Worm (Caenorhabditis elegans) whole organism, late embryonic: ENCODE results near the gene Y60A9.1.

Experiments used
- K02D7.2 ChIP-seq: sonication (generic microtip); optimal IDR thresholded peaks from 2 replicates; lab custom pipeline; 2017; ENCODE audit warnings: mild to moderate bottlenecking, missing genetic modification characterization, missing compliant biosample characterization
- K09A11.1 ChIP-seq: sonication (generic microtip); optimal IDR thresholded peaks from 2 replicates; lab custom pipeline; 2017; ENCODE audit warnings: antibody characterized with exemption, mild to moderate bottlenecking, missing genetic modification characterization, missing compliant biosample characterization; ENCODE audit not compliant: insufficient read depth
- T23F11.4 ChIP-seq: fragments of 200-800 bp; sonication (Bioruptor generic); optimal IDR thresholded peaks from 2 replicates; lab custom pipeline; 2018; ENCODE audit warnings: mild to moderate bottlenecking, missing genetic modification characterization, missing compliant biosample characterization
- Y22D7AL.16 ChIP-seq: sonication (generic microtip); optimal IDR thresholded peaks from 2 replicates; lab custom pipeline; 2016; ENCODE audit warnings: missing genetic modification characterization, missing compliant biosample characterization
- ahr-1 ChIP-seq: sonication (generic microtip); optimal IDR thresholded peaks from 2 replicates; lab custom pipeline; 2016; ENCODE audit warnings: missing genetic modification characterization, missing compliant biosample characterization
- ceh-14 ChIP-seq: sonication (generic microtip); optimal IDR thresholded peaks from 2 replicates; lab custom pipeline; 2016; ENCODE audit warnings: missing genotype, missing genetic modification characterization, missing compliant biosample characterization
- ceh-2 ChIP-seq: sonication (generic microtip); optimal IDR thresholded peaks from 2 replicates; lab custom pipeline; 2016; ENCODE audit warnings: missing genotype, missing genetic modification characterization, missing compliant biosample characterization
- ceh-24 ChIP-seq: sonication (generic microtip); optimal IDR thresholded peaks from 2 replicates; lab custom pipeline; 2016; ENCODE audit warnings: mild to moderate bottlenecking, missing genetic modification characterization, missing compliant biosample characterization
- ceh-34 ChIP-seq: sonication (generic microtip); optimal IDR thresholded peaks from 2 replicates; lab custom pipeline; 2016; ENCODE audit warnings: mild to moderate bottlenecking, missing genetic modification characterization, missing compliant biosample characterization
- ceh-48 ChIP-seq: sonication (generic microtip); optimal IDR thresholded peaks from 2 replicates; lab custom pipeline; 2016; ENCODE audit warnings: missing genetic modification characterization, inconsistent platforms, missing compliant biosample characterization
- ceh-6 ChIP-seq: fragments of 200-800 bp; sonication (Bioruptor generic); optimal IDR thresholded peaks from 2 replicates; lab custom pipeline; 2018; ENCODE audit warnings: mild to moderate bottlenecking, missing genetic modification characterization, missing compliant biosample characterization
- che-1 ChIP-seq: sonication (generic microtip); optimal IDR thresholded peaks from 2 replicates; lab custom pipeline; 2016; ENCODE audit warnings: mild to moderate bottlenecking, missing genetic modification characterization, missing compliant biosample characterization
- dve-1 ChIP-seq: sonication (generic microtip); optimal IDR thresholded peaks from 2 replicates; lab custom pipeline; 2017; ENCODE audit warnings: antibody characterized with exemption, mild to moderate bottlenecking, missing genetic modification characterization, missing compliant biosample characterization
- fkh-10 ChIP-seq: fragments of 150-350 bp; optimal IDR thresholded peaks from 2 replicates; lab custom pipeline; 2014; ENCODE audit warnings: missing biosample characterization, missing genetic modification reagents, missing genetic modification characterization
- hlh-15 ChIP-seq: sonication (generic microtip); optimal IDR thresholded peaks from 2 replicates; lab custom pipeline; 2016; ENCODE audit warnings: missing genetic modification characterization, missing compliant biosample characterization
- hlh-6 ChIP-seq: sonication (generic microtip); optimal IDR thresholded peaks from 2 replicates; lab custom pipeline; 2016; ENCODE audit warnings: missing genotype, missing genetic modification characterization, missing compliant biosample characterization
- hlh-8 ChIP-seq: sonication (generic microtip); optimal IDR thresholded peaks from 2 replicates; lab custom pipeline; 2016; ENCODE audit warnings: missing genotype, missing genetic modification characterization, missing compliant biosample characterization
- lin-11 ChIP-seq: fragments of 200-800 bp; sonication (Bioruptor generic); optimal IDR thresholded peaks from 2 replicates; lab custom pipeline; 2018; ENCODE audit warnings: mild to moderate bottlenecking, missing genetic modification characterization, missing compliant biosample characterization
- madf-2 ChIP-seq: sonication (generic microtip); optimal IDR thresholded peaks from 2 replicates; lab custom pipeline; 2017; ENCODE audit warnings: missing genetic modification characterization, missing compliant biosample characterization
- mec-3 ChIP-seq: sonication (generic microtip); optimal IDR thresholded peaks from 2 replicates; lab custom pipeline; 2016; ENCODE audit warnings: borderline replicate concordance, missing genetic modification characterization, missing compliant biosample characterization
- nfya-1 ChIP-seq: sonication (generic microtip); optimal IDR thresholded peaks from 2 replicates; lab custom pipeline; 2017; ENCODE audit warnings: missing genetic modification characterization, mild to moderate bottlenecking, missing compliant biosample characterization, antibody characterized with exemption, moderate library complexity
- nhr-11 ChIP-seq: fragments of 150-350 bp; optimal IDR thresholded peaks from 2 replicates; lab custom pipeline; 2014; ENCODE audit warnings: missing biosample characterization, missing genetic modification characterization
- nhr-232 ChIP-seq: sonication (generic microtip); optimal IDR thresholded peaks from 2 replicates; lab custom pipeline; 2016; ENCODE audit warnings: missing genetic modification characterization, missing compliant biosample characterization
- npax-4 ChIP-seq: sonication (generic microtip); optimal IDR thresholded peaks from 2 replicates; lab custom pipeline; 2016; ENCODE audit warnings: missing genetic modification characterization, missing compliant biosample characterization
- odd-2 ChIP-seq: sonication (generic microtip); optimal IDR thresholded peaks from 2 replicates; lab custom pipeline; 2017; ENCODE audit warnings: antibody characterized with exemption, mild to moderate bottlenecking, missing genetic modification characterization, missing compliant biosample characterization
- pag-3 ChIP-seq: sonication (generic microtip); optimal IDR thresholded peaks from 2 replicates; lab custom pipeline; 2016; ENCODE audit warnings: missing compliant biosample characterization, missing genetic modification characterization, borderline replicate concordance
- pat-9 ChIP-seq: fragments of 200-800 bp; sonication (Bioruptor generic); optimal IDR thresholded peaks from 2 replicates; lab custom pipeline; 2018; ENCODE audit warnings: mild to moderate bottlenecking, missing genetic modification characterization, moderate library complexity, missing compliant biosample characterization
- pax-1 ChIP-seq: fragments of 150-350 bp; optimal IDR thresholded peaks from 2 replicates; lab custom pipeline; 2014; ENCODE audit warnings: missing biosample characterization, missing genetic modification characterization
- pha-2 ChIP-seq: sonication (generic microtip); optimal IDR thresholded peaks from 2 replicates; lab custom pipeline; 2017; ENCODE audit warnings: mild to moderate bottlenecking, missing genetic modification characterization, missing compliant biosample characterization
- pqm-1 ChIP-seq: sonication (generic microtip); optimal IDR thresholded peaks from 2 replicates; lab custom pipeline; 2016; ENCODE audit warnings: missing genetic modification characterization, missing compliant biosample characterization
- pros-1 ChIP-seq: fragments of 150-350 bp; optimal IDR thresholded peaks from 2 replicates; lab custom pipeline; 2014; ENCODE audit warnings: missing biosample characterization, missing genetic modification reagents, missing genetic modification characterization
- ref-2 ChIP-seq: sonication (generic microtip); optimal IDR thresholded peaks from 2 replicates; lab custom pipeline; 2016; ENCODE audit warnings: missing genetic modification characterization, missing compliant biosample characterization
- rnt-1 ChIP-seq: sonication (generic microtip); optimal IDR thresholded peaks from 2 replicates; lab custom pipeline; 2016; ENCODE audit warnings: missing genetic modification characterization, missing compliant biosample characterization
- sdc-2 ChIP-seq: sonication (generic microtip); optimal IDR thresholded peaks from 2 replicates; lab custom pipeline; 2016; ENCODE audit warnings: missing genotype, missing genetic modification characterization, missing compliant biosample characterization
- sox-2 ChIP-seq: fragments of 200-800 bp; sonication (Bioruptor generic); IDR thresholded peaks from 2 replicates; pipeline ENCODE4 v1.3.6; 2022; ENCODE audit warnings: missing genetic modification reagents, missing genetic modification characterization, missing compliant biosample characterization
- tbx-2 ChIP-seq: sonication (generic microtip); optimal IDR thresholded peaks from 2 replicates; lab custom pipeline; 2016; ENCODE audit warnings: missing genetic modification characterization, missing compliant biosample characterization
- tbx-7 ChIP-seq: sonication (generic microtip); optimal IDR thresholded peaks from 2 replicates; lab custom pipeline; 2016; ENCODE audit warnings: missing genotype, missing genetic modification characterization, missing compliant biosample characterization
- ttx-3 ChIP-seq: sonication (generic microtip); optimal IDR thresholded peaks from 2 replicates; lab custom pipeline; 2016; ENCODE audit warnings: missing genetic modification reagents, missing genetic modification characterization, missing compliant biosample characterization
- unc-42 ChIP-seq: sonication (generic microtip); optimal IDR thresholded peaks from 2 replicates; lab custom pipeline; 2016; ENCODE audit warnings: missing genotype, missing genetic modification characterization, missing compliant biosample characterization
- unc-55 ChIP-seq: sonication (generic microtip); optimal IDR thresholded peaks from 2 replicates; lab custom pipeline; 2017; ENCODE audit warnings: missing biosample characterization, missing genetic modification reagents, missing genetic modification characterization
- unc-86 ChIP-seq: sonication (generic microtip); optimal IDR thresholded peaks from 2 replicates; lab custom pipeline; 2016; ENCODE audit warnings: missing genetic modification characterization, missing compliant biosample characterization
- ztf-16 ChIP-seq: sonication (generic microtip); optimal IDR thresholded peaks from 2 replicates; lab custom pipeline; 2017; ENCODE audit warnings: missing genetic modification characterization, missing compliant biosample characterization

Gene Y60A9.1

ce11 chrX:14430436-14430835, 35.3 kb upstream of the Y60A9.1 start:
- TF ChIP-seq nhr-11 (tag; lab: Kevin White, UChicago) (no peak), pax-1 (no peak), rnt-1 (tag; lab: Kevin White, UChicago) (no peak), nfya-1 (no peak), dve-1 (tag; lab: Kevin White, UChicago) (no peak), hlh-6 (tag; lab: Kevin White, UChicago) (no peak), ztf-16 (no peak), unc-42 (no peak), ceh-48 (no peak), lin-11 (tag; lab: Kevin White, UChicago) (no peak), ceh-6 (GFP tag; lab: Kevin White, UChicago) (no peak), Y22D7AL.16 (tag; lab: Kevin White, UChicago) (no peak), npax-4 (tag; lab: Kevin White, UChicago) (no peak), ceh-2 (tag; lab: Kevin White, UChicago) (no peak), odd-2 (tag; lab: Kevin White, UChicago) (no peak), nhr-232 (tag; lab: Kevin White, UChicago) (no peak)

- no peak for TF ChIP-seq pha-2 (tag; lab: Kevin White, UChicago)
- no peak for TF ChIP-seq fkh-10 (GFP tag; lab: Kevin White, UChicago)
- no peak for TF ChIP-seq pros-1 (tag; lab: Kevin White, UChicago)
- no peak for TF ChIP-seq mec-3 (tag; lab: Kevin White, UChicago)
- TF ChIP-seq pag-3 (tag; lab: Kevin White, UChicago) = no peak
- no peak for TF ChIP-seq ceh-6 (GFP tag; lab: Kevin White, UChicago)
- no peak for TF ChIP-seq rnt-1 (tag; lab: Kevin White, UChicago)
- no peak for TF ChIP-seq T23F11.4 (GFP tag; lab: Kevin White, UChicago)
- no peak for TF ChIP-seq K09A11.1 (tag; lab: Kevin White, UChicago)
- no peak for TF ChIP-seq madf-2 (tag; lab: Kevin White, UChicago)
- TF ChIP-seq ceh-34 = no peak
- TF ChIP-seq pqm-1 = no peak
Observed at ce11 chrX:14428052-14428451, 32.9 kb upstream of the Y60A9.1 start, which contains the start of gene F23D12.1. TSS of gene F23D12.1 (minus strand) at chrX:14428152.

- no peak for TF ChIP-seq K09A11.1 (tag; lab: Kevin White, UChicago)
- no peak for TF ChIP-seq ceh-14
- no peak for TF ChIP-seq pat-9 (tag; lab: Kevin White, UChicago)
- TF ChIP-seq che-1 = no peak
- TF ChIP-seq pax-1 = no peak
- TF ChIP-seq unc-86 (tag; lab: Kevin White, UChicago) = no peak
- TF ChIP-seq tbx-7 (tag; lab: Kevin White, UChicago) = no peak
- no peak for TF ChIP-seq nhr-11 (tag; lab: Kevin White, UChicago)
- no peak for TF ChIP-seq ceh-24 (tag; lab: Kevin White, UChicago)
- TF ChIP-seq nfya-1 = no peak
- no peak for TF ChIP-seq ztf-16
- no peak for TF ChIP-seq pha-2 (tag; lab: Kevin White, UChicago)
- no peak for TF ChIP-seq K02D7.2 (tag; lab: Kevin White, UChicago)
- no peak for TF ChIP-seq sdc-2 (tag; lab: Kevin White, UChicago)
- no peak for TF ChIP-seq hlh-8 (tag; lab: Kevin White, UChicago)
Observed at ce11 chrX:14424673-14425072, 29.5 kb upstream of the Y60A9.1 start, which contains the start of gene F23D12.11. TSS of gene F23D12.11 (minus strand) at chrX:14424751.

- no peak for TF ChIP-seq hlh-6 (tag; lab: Kevin White, UChicago)
- no peak for TF ChIP-seq hlh-15 (tag; lab: Kevin White, UChicago)
- no peak for TF ChIP-seq unc-55
- no peak for TF ChIP-seq ceh-2 (tag; lab: Kevin White, UChicago)
- TF ChIP-seq ref-2 (tag; lab: Kevin White, UChicago) = no peak
- TF ChIP-seq nhr-232 (tag; lab: Kevin White, UChicago) = no peak
- no peak for TF ChIP-seq ceh-34
- TF ChIP-seq dve-1 (tag; lab: Kevin White, UChicago) = no peak
- no peak for TF ChIP-seq ahr-1 (tag; lab: Kevin White, UChicago)
- no peak for TF ChIP-seq ttx-3 (tag; lab: Kevin White, UChicago)
- TF ChIP-seq tbx-2 (tag; lab: Kevin White, UChicago) = no peak
- no peak for TF ChIP-seq sox-2 (GFP tag; lab: Robert Waterston, UW)
- no peak for TF ChIP-seq T23F11.4 (GFP tag; lab: Kevin White, UChicago)
Observed at ce11 chrX:14424186-14424585, 29.0 kb upstream of the Y60A9.1 start.
